Worm (Caenorhabditis elegans): Measurements from ENCODE around the gene srh-276.

ce11 chrV:15517413-15517812 is 11.8 kb upstream of the srh-276 start, which contains the start of gene F21A3.3:
- TF ChIP-seq nhr-237 (tag; optimal IDR thresholded peaks at IDR 0.05) (no peak), ham-2 (GFP tag; optimal IDR thresholded peaks at IDR 0.05) (no peak), snpc-4 (tag; optimal IDR thresholded peaks at IDR 0.05) (no peak), unc-62 (GFP tag; optimal IDR thresholded peaks at IDR 0.05) (no peak), nhr-12 (tag; optimal IDR thresholded peaks at IDR 0.05) (no peak), elt-1 (tag; optimal IDR thresholded peaks at IDR 0.05; ENCODE audit: borderline replicate concordance, insufficient read depth) (no peak), ztf-11 (tag; optimal IDR thresholded peaks at IDR 0.05) (no peak), flh-1 (GFP tag; optimal IDR thresholded peaks at IDR 0.05) (no peak), mep-1 (tag; optimal IDR thresholded peaks at IDR 0.05) (no peak)
